Worm (Caenorhabditis elegans) whole organism, midembryonic: ENCODE results near the gene mec-2.

Source experiments
- flt-1 ChIP-seq: fragments of 200-800 bp; sonication (Bioruptor generic); IDR thresholded peaks from 2 replicates; pipeline ENCODE4 v1.3.6; 2022; ENCODE audit warnings: missing genetic modification characterization, missing compliant biosample characterization
- ref-1 ChIP-seq: fragments of 200-800 bp; sonication (Bioruptor generic); conservative IDR thresholded peaks from 2 replicates; pipeline ENCODE4 v1.3.6; 2022; ENCODE audit warnings: missing genetic modification reagents, missing genetic modification characterization, missing compliant biosample characterization
- ztf-23 ChIP-seq: fragments of 200-800 bp; sonication (Bioruptor generic); IDR thresholded peaks from 2 replicates; pipeline ENCODE4 v1.3.6; 2022; ENCODE audit warnings: missing genetic modification reagents, missing genetic modification characterization, missing compliant biosample characterization
- ztf-29 ChIP-seq: fragments of 200-800 bp; sonication (Bioruptor generic); IDR thresholded peaks from 2 replicates; pipeline ENCODE4 v1.3.6; 2022; ENCODE audit warnings: missing genetic modification reagents, missing genetic modification characterization, missing compliant biosample characterization

ce11 chrX:5616000-5616399, 48.4 kb downstream of the mec-2 start:
- no peak for TF ChIP-seq flt-1 (GFP tag; lab: Robert Waterston, UW)
- TF ChIP-seq ztf-23 (GFP tag; lab: Robert Waterston, UW) = no peak
- no peak for TF ChIP-seq ref-1 (GFP tag; lab: Robert Waterston, UW)
- TF ChIP-seq ztf-29 (GFP tag; lab: Robert Waterston, UW) = no peak
